Worm (Caenorhabditis elegans): ENCODE data around the gene taf-7.2.

Gene taf-7.2

ce11 chrIII:12687872-12688375 lies 14.7 kb upstream of the taf-7.2 start, which contains the start of the genes rsp-3 and spin-4 (continued):
- no peak for TF ChIP-seq zip-4 (GFP tag; optimal IDR thresholded peaks at IDR 0.05)
- TF ChIP-seq efl-3 (GFP tag; optimal IDR thresholded peaks at IDR 0.05) = no peak
- no peak for TF ChIP-seq nhr-28 (tag; optimal IDR thresholded peaks at IDR 0.05)
- TF ChIP-seq fkh-8 (tag; optimal IDR thresholded peaks at IDR 0.05) = peak; percentile 83
- peak; percentile 62 for TF ChIP-seq unc-86 (tag; optimal IDR thresholded peaks at IDR 0.05)
- no peak for TF ChIP-seq mef-2 (tag; optimal IDR thresholded peaks at IDR 0.05)
- TF ChIP-seq nhr-76 (tag; optimal IDR thresholded peaks at IDR 0.05) = no peak
- TF ChIP-seq unc-98 (GFP tag; IDR thresholded peaks at IDR 0.05) = no peak
- TF ChIP-seq ztf-4 (tag; optimal IDR thresholded peaks at IDR 0.05) = no peak
- peak; percentile 84 for TF ChIP-seq C16A3.4 (tag; optimal IDR thresholded peaks at IDR 0.05)
- TF ChIP-seq dpl-1 (GFP tag; optimal IDR thresholded peaks at IDR 0.05) = peak; percentile 90 to 94 (median 91)

- peak; percentile 49 for TF ChIP-seq ceh-63 (GFP tag; optimal IDR thresholded peaks at IDR 0.05)
- no peak for TF ChIP-seq ceh-90 (tag; optimal IDR thresholded peaks at IDR 0.05)
- no peak for TF ChIP-seq ets-5 (GFP tag; IDR thresholded peaks at IDR 0.05)
Measured at ce11 chrIII:12687382-12687781, 14.2 kb upstream of the taf-7.2 start.

- TF ChIP-seq nhr-85 (tag) = peak; percentile 9
- TF ChIP-seq mdl-1 (tag; optimal IDR thresholded peaks at IDR 0.05) = no peak
- 0 out of 2 replicates have a peak, but pooled peaks have one; percentile 22 for TF ChIP-seq mab-9 (GFP tag; IDR thresholded peaks at IDR 0.05)
Measured at ce11 chrIII:12686457-12687250, 13.4 kb upstream of the taf-7.2 start.

- no peak for TF ChIP-seq nhr-19 (GFP tag; conservative IDR thresholded peaks at IDR 0.05)
- peak; percentile 9 for TF ChIP-seq C04F5.9 (tag; optimal IDR thresholded peaks at IDR 0.05)
- TF ChIP-seq unc-98 (GFP tag; IDR thresholded peaks at IDR 0.05) = 0 out of 2 replicates have a peak, but pooled peaks have one; percentile 13
- TF ChIP-seq efl-1 (optimal IDR thresholded peaks at IDR 0.05) = no peak
- peak in 1 of 2 experiments; percentile 71 for TF ChIP-seq efl-1 (GFP tag; optimal IDR thresholded peaks at IDR 0.05 in 1 of 2)
Measured at ce11 chrIII:12685372-12686298, 12.4 kb upstream of the taf-7.2 start.

ce11 chrIII:12680266-12680665 lies 7.0 kb upstream of the taf-7.2 start:
- TF ChIP-seq F16B12.6 (tag; optimal IDR thresholded peaks at IDR 0.05) = no peak

DNA sequence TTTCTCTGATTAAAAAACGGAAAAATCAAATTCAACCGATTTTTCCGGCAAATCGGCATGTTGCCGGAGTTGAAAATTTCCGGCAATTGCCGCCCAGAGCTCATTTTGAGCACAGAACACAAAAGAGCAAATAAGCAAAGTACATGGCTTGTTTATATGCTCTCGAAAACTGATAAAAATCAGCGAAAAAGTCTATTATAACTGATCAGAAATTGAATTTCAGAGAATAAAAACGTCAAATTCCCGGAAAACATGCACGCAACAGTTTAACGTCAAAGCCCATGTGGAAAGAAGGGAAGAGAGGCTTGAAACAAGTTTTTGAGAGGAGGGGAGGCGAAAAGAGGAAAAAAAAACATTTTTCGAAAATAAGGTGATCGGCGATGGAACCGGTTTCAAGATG lies 4.4 kb downstream of the taf-7.2 start:
- no peak for TF ChIP-seq efl-1 (optimal IDR thresholded peaks at IDR 0.05)
- peak in 1 of 2 experiments; percentile 59 for TF ChIP-seq efl-1 (GFP tag; optimal IDR thresholded peaks at IDR 0.05 in 1 of 2)
- TF ChIP-seq grh-1 (GFP tag; IDR thresholded peaks at IDR 0.05) = 0 out of 2 replicates have a peak, but pooled peaks have one; percentile 7
- TF ChIP-seq lin-35 (GFP tag; optimal IDR thresholded peaks at IDR 0.05) = peak in 1 of 2 experiments; percentile 15
- TF ChIP-seq lin-13 (GFP tag; optimal IDR thresholded peaks at IDR 0.05) = no peak
- peak; percentile 15 for TF ChIP-seq blmp-1 (tag; optimal IDR thresholded peaks at IDR 0.05)

DNA sequence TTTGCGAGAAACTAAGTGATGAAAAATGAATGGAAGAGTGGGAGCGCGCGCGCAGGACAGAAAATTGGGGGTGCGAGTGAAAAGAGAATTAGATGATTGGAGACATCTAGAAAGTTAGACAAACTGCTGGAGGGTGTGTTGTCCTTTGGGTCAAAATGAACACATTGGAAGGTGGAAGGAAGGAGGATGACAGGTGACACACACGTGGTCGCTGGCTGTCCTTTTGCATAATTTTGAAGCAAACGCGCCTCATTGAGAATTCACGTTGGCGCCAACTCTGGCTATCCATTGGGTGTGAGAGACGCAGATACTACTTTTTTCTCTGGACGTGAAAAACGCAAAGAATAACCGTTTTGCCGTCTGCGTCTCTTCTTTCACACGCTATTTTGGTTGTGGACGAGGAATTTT lies 7.7 kb downstream of the taf-7.2 start:
- peak; percentile 48 for TF ChIP-seq isw-1 (GFP tag; IDR thresholded peaks at IDR 0.05)
- TF ChIP-seq nhr-20 (tag; optimal IDR thresholded peaks at IDR 0.05) = peak; percentile 52
- peak; percentile 33 to 77 for TF ChIP-seq efl-1 (optimal IDR thresholded peaks at IDR 0.05)
- TF ChIP-seq efl-1 (GFP tag; optimal IDR thresholded peaks at IDR 0.05 in 1 of 2) = peak; percentile 44 to 83
- peak; percentile 32 to 37 for TF ChIP-seq lin-35 (GFP tag; optimal IDR thresholded peaks at IDR 0.05)
- peak; percentile 67 for TF ChIP-seq ceh-90 (tag; optimal IDR thresholded peaks at IDR 0.05)
- TF ChIP-seq nhr-47 (tag; optimal IDR thresholded peaks at IDR 0.05) = peak; percentile 56
- TF ChIP-seq fkh-8 (tag; optimal IDR thresholded peaks at IDR 0.05) = peak; percentile 81
- TF ChIP-seq nhr-71 (tag; optimal IDR thresholded peaks at IDR 0.05) = peak; percentile 69
- peak; percentile 11 for TF ChIP-seq skn-1 (tag; optimal IDR thresholded peaks at IDR 0.05)
- TF ChIP-seq tbx-2 (tag; optimal IDR thresholded peaks at IDR 0.05) = peak; percentile 29
- peak; percentile 69 for TF ChIP-seq blmp-1 (tag; optimal IDR thresholded peaks at IDR 0.05)
- peak in 1 of 3 experiments; percentile 54 for TF ChIP-seq dpl-1 (GFP tag; optimal IDR thresholded peaks at IDR 0.05)
- peak in 1 of 2 experiments; percentile 20 for TF ChIP-seq ztf-11 (tag; optimal IDR thresholded peaks at IDR 0.05)
- TF ChIP-seq F16B12.6 (tag; optimal IDR thresholded peaks at IDR 0.05) = peak; percentile 1
- TF ChIP-seq unc-130 (tag; optimal IDR thresholded peaks at IDR 0.05) = peak; percentile 28
- peak; percentile 86 for TF ChIP-seq nhr-85 (tag)
- TF ChIP-seq unc-86 (tag; optimal IDR thresholded peaks at IDR 0.05) = peak; percentile 43
- TF ChIP-seq unc-98 (GFP tag; IDR thresholded peaks at IDR 0.05) = 0 out of 2 replicates have a peak, but pooled peaks have one; percentile 27
- peak; percentile 56 for TF ChIP-seq pax-3 (tag; optimal IDR thresholded peaks at IDR 0.05)

All from whole organism, L1 larva.